Worm (Caenorhabditis elegans): ENCODE measurements around the gene C44H9.7.

DNA sequence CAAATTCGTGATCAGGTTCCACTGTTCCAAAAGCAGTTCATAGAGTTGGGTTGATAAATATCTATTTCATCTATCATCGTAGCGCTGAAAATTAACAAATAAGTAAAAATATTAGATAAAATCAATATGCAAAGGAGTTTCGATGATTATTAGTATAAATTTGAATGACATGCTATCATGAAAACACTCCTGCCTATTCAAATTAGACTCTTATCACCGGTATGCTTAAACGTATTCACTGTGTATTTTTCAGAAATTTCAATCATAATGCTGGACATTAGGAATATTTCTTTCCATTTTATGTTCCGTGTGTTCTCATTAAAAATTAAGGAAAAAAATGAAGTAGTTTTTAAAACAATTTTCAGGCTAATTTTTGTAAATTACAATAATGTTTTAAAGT is 9.4 kb downstream of the C44H9.7 start, which contains the start of gene C44H9.6:
- TF ChIP-seq tab-1 (GFP tag; IDR thresholded peaks at IDR 0.05), result no peak
- no peak for TF ChIP-seq ref-1 (GFP tag; conservative IDR thresholded peaks at IDR 0.05)
- TF ChIP-seq ztf-29 (GFP tag; IDR thresholded peaks at IDR 0.05), result no peak
